Fruit fly (Drosophila melanogaster): ENCODE measurements around the gene CG33109.
A peak's percentile ranks its signal among the peaks of the same experiment; 100 is the strongest.

Gene CG33109

dm6 chr3R:14245371-14245770, 24.0 kb upstream of the CG33109 start, which contains the start of gene CG9616:
Gene CG9616, minus strand, starts transcription at chr3R:14245471.
- TF ChIP-seq HLH106 (tag; optimal IDR thresholded peaks at IDR 0.05) = no peak

dm6 chr3R:14244577-14244976, 23.2 kb upstream of the CG33109 start, which contains the start of gene CG43291:
Gene CG43291, minus strand, starts transcription at chr3R:14244677.
- no peak for TF ChIP-seq h (GFP tag; optimal IDR thresholded peaks at IDR 0.05)
- TF ChIP-seq jim (GFP tag; optimal IDR thresholded peaks at IDR 0.05) = no peak
- TF ChIP-seq lola (GFP tag; optimal IDR thresholded peaks at IDR 0.05) = no peak

dm6 chr3R:14229045-14229444, 7.7 kb upstream of the CG33109 start, which contains the start of gene CG9624:
Gene CG9624, minus strand, starts transcription at chr3R:14229145.
- TF ChIP-seq tai (GFP tag; optimal IDR thresholded peaks at IDR 0.05) (no peak), CG32264 (GFP tag; optimal IDR thresholded peaks at IDR 0.05) (no peak), psq (GFP tag; optimal IDR thresholded peaks at IDR 0.05) (no peak), OdsH (GFP tag; optimal IDR thresholded peaks at IDR 0.05) (no peak), Myc (optimal IDR thresholded peaks at IDR 0.05) (no peak), Jra (GFP tag; optimal IDR thresholded peaks at IDR 0.05) (no peak), CG9705 (GFP tag; optimal IDR thresholded peaks at IDR 0.05) (no peak), rgr (GFP tag; optimal IDR thresholded peaks at IDR 0.05) (no peak), dmrt93B (GFP tag; optimal IDR thresholded peaks at IDR 0.05) (no peak), sage (GFP tag; optimal IDR thresholded peaks at IDR 0.05) (no peak), foxo (GFP tag; optimal IDR thresholded peaks at IDR 0.05) (no peak), usp (GFP tag; optimal IDR thresholded peaks at IDR 0.05) (no peak), lola (GFP tag; optimal IDR thresholded peaks at IDR 0.05) (no peak), HLH106 (tag; optimal IDR thresholded peaks at IDR 0.05) (no peak), Mio (GFP tag; optimal IDR thresholded peaks at IDR 0.05) (no peak), br (GFP tag; optimal IDR thresholded peaks at IDR 0.05) (no peak)

dm6 chr3R:14226662-14227061, 5.3 kb upstream of the CG33109 start, which contains the start of gene CG9631:
Gene CG9631, minus strand, starts transcription at chr3R:14226762.
- TF ChIP-seq dsf (GFP tag; optimal IDR thresholded peaks at IDR 0.05; ENCODE audit: borderline replicate concordance) = no peak
- TF ChIP-seq Hnf4 (GFP tag; optimal IDR thresholded peaks at IDR 0.05) = no peak
- no peak for TF ChIP-seq dmrt93B (GFP tag; optimal IDR thresholded peaks at IDR 0.05)
- TF ChIP-seq ey (GFP tag; optimal IDR thresholded peaks at IDR 0.05) = no peak
- no peak for TF ChIP-seq br (GFP tag; optimal IDR thresholded peaks at IDR 0.05)
- no peak for TF ChIP-seq Hr83 (GFP tag; optimal IDR thresholded peaks at IDR 0.05; ENCODE audit: poor library complexity, severe bottlenecking)
- no peak for TF ChIP-seq h (GFP tag; optimal IDR thresholded peaks at IDR 0.05)
- no peak for TF ChIP-seq pan (optimal IDR thresholded peaks at IDR 0.05)
- TF ChIP-seq N (GFP tag; optimal IDR thresholded peaks at IDR 0.05) = no peak
- TF ChIP-seq fru (GFP tag; optimal IDR thresholded peaks at IDR 0.05) = no peak
- no peak for TF ChIP-seq Mio (GFP tag; optimal IDR thresholded peaks at IDR 0.05)
- TF ChIP-seq woc (GFP tag; optimal IDR thresholded peaks at IDR 0.05) = no peak
- no peak for TF ChIP-seq CrebA (GFP tag; optimal IDR thresholded peaks at IDR 0.05; ENCODE audit: borderline replicate concordance)
- TF ChIP-seq sage (GFP tag; optimal IDR thresholded peaks at IDR 0.05) = no peak
- no peak for TF ChIP-seq usp (GFP tag; optimal IDR thresholded peaks at IDR 0.05)
- no peak for TF ChIP-seq jim (GFP tag; optimal IDR thresholded peaks at IDR 0.05)
- TF ChIP-seq HLH106 (tag; optimal IDR thresholded peaks at IDR 0.05) = no peak
- TF ChIP-seq brk (GFP tag; optimal IDR thresholded peaks at IDR 0.05) = no peak
- TF ChIP-seq Jra (GFP tag; optimal IDR thresholded peaks at IDR 0.05) = no peak

- TF ChIP-seq lola (GFP tag; optimal IDR thresholded peaks at IDR 0.05) = no peak
- no peak for TF ChIP-seq Dif (GFP tag; optimal IDR thresholded peaks at IDR 0.05; ENCODE audit: partially characterized antibody)
- peak in 1 of 2 experiments; percentile 0 for TF ChIP-seq foxo (GFP tag; optimal IDR thresholded peaks at IDR 0.05)
These were observed 2.8 kb upstream of the CG33109 start, which contains the start of gene Sp212 for dm6 chr3R:14224105-14224574. Gene Sp212, minus strand, starts transcription at chr3R:14224155.

dm6 chr3R:14220105-14220504, 1.3 kb downstream of the CG33109 start, which contains the start of gene CG31326:
Gene CG31326, minus strand, starts transcription at chr3R:14220205.
- no peak for TF ChIP-seq Jra (GFP tag; optimal IDR thresholded peaks at IDR 0.05)
- no peak for TF ChIP-seq usp (GFP tag; optimal IDR thresholded peaks at IDR 0.05)
- TF ChIP-seq CrebA (GFP tag; optimal IDR thresholded peaks at IDR 0.05; ENCODE audit: borderline replicate concordance) = no peak
- TF ChIP-seq rgr (GFP tag; optimal IDR thresholded peaks at IDR 0.05) = no peak
- no peak for TF ChIP-seq foxo (GFP tag; optimal IDR thresholded peaks at IDR 0.05)
- TF ChIP-seq sage (GFP tag; optimal IDR thresholded peaks at IDR 0.05) = no peak
- TF ChIP-seq fru (GFP tag; optimal IDR thresholded peaks at IDR 0.05) = no peak
- no peak for TF ChIP-seq CG32264 (GFP tag; optimal IDR thresholded peaks at IDR 0.05)
- TF ChIP-seq dsf (GFP tag; optimal IDR thresholded peaks at IDR 0.05; ENCODE audit: borderline replicate concordance) = no peak
- no peak for TF ChIP-seq jim (GFP tag; optimal IDR thresholded peaks at IDR 0.05)
- TF ChIP-seq Dfd (GFP tag; optimal IDR thresholded peaks at IDR 0.05) = no peak
- TF ChIP-seq ey (GFP tag; optimal IDR thresholded peaks at IDR 0.05) = no peak
- TF ChIP-seq Mio (GFP tag; optimal IDR thresholded peaks at IDR 0.05) = no peak
- TF ChIP-seq dl (GFP tag; optimal IDR thresholded peaks at IDR 0.05; ENCODE audit: insufficient read depth in 1 of 2, partially characterized antibody in 2 of 2) = no peak
- no peak for TF ChIP-seq Abd-B (GFP tag; optimal IDR thresholded peaks at IDR 0.05)

All from whole organism, wandering third instar larva.